Worm (Caenorhabditis elegans) whole organism, L4 larva: ENCODE measurements around the gene C45G9.10.

Source experiments
- D1046.2 ChIP-seq: fragments of 200-800 bp; sonication (Bioruptor generic); IDR thresholded peaks from 2 replicates; pipeline ENCODE4 v1.3.6; 2022; ENCODE audit warnings: missing genetic modification characterization, missing compliant biosample characterization
- ama-1 ChIP-seq: fragments of 150-350 bp; optimal IDR thresholded peaks from 2 replicates; lab custom pipeline; 2014; ENCODE audit warnings: inconsistent platforms, mixed read lengths
- dmd-8 ChIP-seq: fragments of 200-800 bp; sonication (Bioruptor generic); IDR thresholded peaks from 2 replicates; pipeline ENCODE4 v1.3.6; 2022; ENCODE audit warnings: missing genetic modification characterization, missing compliant biosample characterization
- duxl-1 ChIP-seq: sonication (generic microtip); optimal IDR thresholded peaks from 2 replicates; lab custom pipeline; 2016; ENCODE audit warnings: mild to moderate bottlenecking, missing genetic modification characterization, moderate library complexity, missing compliant biosample characterization; ENCODE audit not compliant: poor library complexity
- egl-27 ChIP-seq: sonication (generic microtip); optimal IDR thresholded peaks from 3 replicates; lab custom pipeline; 2017; ENCODE audit warnings: missing biosample characterization, missing genetic modification reagents, missing genetic modification characterization
- lin-29 ChIP-seq: fragments of 200-800 bp; sonication (Bioruptor generic); IDR thresholded peaks from 2 replicates; pipeline ENCODE4 v1.3.6; 2022; ENCODE audit warnings: missing genetic modification reagents, missing genetic modification characterization, missing compliant biosample characterization
- mdl-1 ChIP-seq, 2 experiments: fragments of 150-350 bp in 1 of 2; sonication (generic microtip) in 1 of 2; optimal IDR thresholded peaks; 2 replicates each; lab custom pipeline; 2014 to 2017; ENCODE audit warnings: missing biosample characterization in 2 of 2, missing genetic modification characterization in 2 of 2
- mep-1 ChIP-seq: fragments of 150-350 bp; sonication (generic microtip); optimal IDR thresholded peaks from 3 replicates; lab custom pipeline; 2014; ENCODE audit warnings: missing biosample characterization, missing genetic modification characterization
- nhr-76 ChIP-seq: fragments of 150-350 bp; optimal IDR thresholded peaks from 2 replicates; lab custom pipeline; 2014; ENCODE audit warnings: missing biosample characterization, missing genetic modification characterization
- pha-4 ChIP-seq, 2 experiments: fragments of 150-350 bp in 1 of 2; fragments of 200-800 bp in 1 of 2; sonication (Bioruptor generic) in 1 of 2; IDR thresholded peaks in 1 of 2; optimal IDR thresholded peaks in 1 of 2; 2 replicates each; pipeline versions ENCODE4 v1.3.6 to Lab custom; 2014 to 2022; ENCODE audit warnings: missing genetic modification characterization in 2 of 2, missing genetic modification reagents in 2 of 2, missing biosample characterization in 1 of 2, missing compliant biosample characterization in 1 of 2
- skn-1 ChIP-seq: fragments of 150-350 bp; optimal IDR thresholded peaks from 2 replicates; lab custom pipeline; 2014; ENCODE audit warnings: missing biosample characterization, missing genetic modification characterization
- vab-7 ChIP-seq: fragments of 200-800 bp; sonication (Bioruptor generic); IDR thresholded peaks from 2 replicates; pipeline ENCODE4 v1.3.6; 2022; ENCODE audit warnings: missing genetic modification reagents, missing genetic modification characterization, missing compliant biosample characterization

- no peak for TF ChIP-seq mdl-1 (tag; optimal IDR thresholded peaks at IDR 0.05; lab: Kevin White, UChicago)
- TF ChIP-seq egl-27 (tag; lab: Kevin White, UChicago), result no peak
- no peak for TF ChIP-seq D1046.2
- TF ChIP-seq ama-1 (lab: Kevin White, UChicago), result no peak
- TF ChIP-seq mep-1 (tag; lab: Kevin White, UChicago), result peak; percentile 0
- no peak for TF ChIP-seq duxl-1 (tag; lab: Kevin White, UChicago)
- no peak for TF ChIP-seq skn-1 (tag; lab: Kevin White, UChicago)
- TF ChIP-seq pha-4 (GFP tag; IDR thresholded peaks at IDR 0.05; lab: Robert Waterston, UW), result 0 out of 2 replicates have a peak, but pooled peaks have one; percentile 30
- TF ChIP-seq pha-4 (tag; optimal IDR thresholded peaks at IDR 0.05; lab: Kevin White, UChicago), result no peak
- TF ChIP-seq nhr-76 (tag; lab: Kevin White, UChicago), result no peak
- TF ChIP-seq dmd-8 (GFP tag; lab: Robert Waterston, UW), result no peak
- no peak for TF ChIP-seq lin-29 (GFP tag; lab: Robert Waterston, UW)
- TF ChIP-seq vab-7 (GFP tag; lab: Robert Waterston, UW), result no peak
These were observed 21.6 kb upstream of the C45G9.10 start for ce11 chrIII:5083304-5083703.
